Fruit fly (Drosophila melanogaster) whole organism, embryonic: ENCODE data around the gene CG43318.

Experiments
- Atf3 ChIP-seq: fragments of 200-800 bp; sonication (Bioruptor generic); optimal IDR thresholded peaks from 3 replicates; lab custom pipeline; 2016; ENCODE audit warnings: missing biosample characterization, missing genetic modification characterization
- CG10543 ChIP-seq: fragments of 200-800 bp; sonication (Bioruptor generic); optimal IDR thresholded peaks from 3 replicates; lab custom pipeline; 2017; ENCODE audit warnings: missing biosample characterization, mild to moderate bottlenecking, missing genetic modification characterization, moderate library complexity
- CG11093 ChIP-seq: fragments of 200-800 bp; sonication (Bioruptor generic); IDR thresholded peaks from 3 replicates; pipeline ENCODE4 v1.3.6; 2022; ENCODE audit warnings: missing biosample characterization, missing genetic modification characterization
- CG12299 ChIP-seq: fragments of 200-800 bp; sonication (Bioruptor generic); optimal IDR thresholded peaks from 2 replicates; lab custom pipeline; 2018; ENCODE audit warnings: missing biosample characterization, mild to moderate bottlenecking, missing genetic modification characterization
- CG14667 ChIP-seq: fragments of 200-800 bp; sonication (Bioruptor generic); IDR thresholded peaks from 2 replicates; pipeline ENCODE4 v1.3.6; 2022; ENCODE audit warnings: missing biosample characterization, missing genetic modification characterization
- CG1603 ChIP-seq: fragments of 200-800 bp; sonication (Bioruptor generic); optimal IDR thresholded peaks from 2 replicates; lab custom pipeline; 2019; ENCODE audit warnings: missing biosample characterization, mild to moderate bottlenecking, missing genetic modification characterization, moderate library complexity
- CG17568 ChIP-seq: fragments of 200-800 bp; sonication (Bioruptor generic); optimal IDR thresholded peaks from 2 replicates; lab custom pipeline; 2018; ENCODE audit warnings: missing biosample characterization, mild to moderate bottlenecking, missing genetic modification characterization, moderate library complexity
- CG1832 ChIP-seq: fragments of 200-800 bp; sonication (Bioruptor generic); optimal IDR thresholded peaks from 2 replicates; lab custom pipeline; 2017; ENCODE audit warnings: missing biosample characterization, mild to moderate bottlenecking, missing genetic modification characterization, inconsistent platforms
- CG18619 ChIP-seq: fragments of 200-800 bp; sonication (Bioruptor generic); optimal IDR thresholded peaks from 3 replicates; lab custom pipeline; 2017; ENCODE audit warnings: missing biosample characterization, mild to moderate bottlenecking, missing genetic modification characterization
- CG2129 ChIP-seq: fragments of 200-800 bp; sonication (Bioruptor generic); IDR thresholded peaks from 2 replicates; pipeline ENCODE4 v1.3.6; 2022; ENCODE audit warnings: missing biosample characterization, missing genetic modification characterization; ENCODE audit not compliant: partially characterized antibody
- CG2678 ChIP-seq: fragments of 200-800 bp; sonication (Bioruptor generic); optimal IDR thresholded peaks from 3 replicates; lab custom pipeline; 2019; ENCODE audit warnings: missing biosample characterization, mild to moderate bottlenecking, missing genetic modification characterization, moderate library complexity
- CG3163 ChIP-seq: fragments of 200-800 bp; sonication (Bioruptor generic); optimal IDR thresholded peaks from 3 replicates; lab custom pipeline; 2016; ENCODE audit warnings: missing biosample characterization, missing genetic modification characterization
- CG34422 ChIP-seq: fragments of 200-800 bp; sonication (Bioruptor generic); IDR thresholded peaks from 3 replicates; pipeline ENCODE4 v1.3.6; 2022; ENCODE audit warnings: missing biosample characterization, missing genetic modification characterization
- CG4328 ChIP-seq: fragments of 200-800 bp; sonication (Bioruptor generic); optimal IDR thresholded peaks from 3 replicates; lab custom pipeline; 2017; ENCODE audit warnings: missing biosample characterization, missing genetic modification reagents, missing genetic modification characterization
- CG4404 ChIP-seq: fragments of 200-800 bp; sonication (Bioruptor generic); IDR thresholded peaks from 2 replicates; pipeline ENCODE4 v1.3.6; 2022; ENCODE audit warnings: missing biosample characterization, missing genetic modification characterization
- CG4854 ChIP-seq: fragments of 200-800 bp; sonication (Bioruptor generic); optimal IDR thresholded peaks from 2 replicates; lab custom pipeline; 2016; ENCODE audit warnings: missing biosample characterization, missing genetic modification characterization, inconsistent platforms
- D19B ChIP-seq: fragments of 200-800 bp; sonication (Bioruptor generic); optimal IDR thresholded peaks from 2 replicates; lab custom pipeline; 2017; ENCODE audit warnings: missing biosample characterization, mild to moderate bottlenecking, missing genetic modification characterization
- Elba2 ChIP-seq: fragments of 200-800 bp; sonication (Bioruptor generic); optimal IDR thresholded peaks from 3 replicates; lab custom pipeline; 2016; ENCODE audit warnings: missing biosample characterization, missing genetic modification characterization
- HHEX ChIP-seq: fragments of 200-800 bp; sonication (Bioruptor generic); optimal IDR thresholded peaks from 3 replicates; lab custom pipeline; 2017; ENCODE audit warnings: missing biosample characterization, mild to moderate bottlenecking, missing genetic modification characterization, missing genetic modification reagents
- HLHmδ ChIP-seq: fragments of 200-800 bp; sonication (Bioruptor generic); optimal IDR thresholded peaks from 2 replicates; lab custom pipeline; 2018; ENCODE audit warnings: missing biosample characterization, mild to moderate bottlenecking, missing genetic modification characterization, moderate library complexity
- Hey ChIP-seq: fragments of 200-800 bp; sonication (Bioruptor generic); optimal IDR thresholded peaks from 3 replicates; lab custom pipeline; 2018; ENCODE audit warnings: missing biosample characterization, mild to moderate bottlenecking, missing genetic modification characterization
- Hmx ChIP-seq: fragments of 200-800 bp; sonication (Bioruptor generic); optimal IDR thresholded peaks from 2 replicates; lab custom pipeline; 2016; ENCODE audit warnings: missing biosample characterization, missing genetic modification characterization
- Nf-YB ChIP-seq: fragments of 200-800 bp; sonication (Bioruptor generic); optimal IDR thresholded peaks from 3 replicates; lab custom pipeline; 2019; ENCODE audit warnings: missing biosample characterization, mild to moderate bottlenecking, missing genetic modification characterization, moderate library complexity
- Opbp ChIP-seq: fragments of 200-800 bp; sonication (Bioruptor generic); IDR thresholded peaks from 3 replicates; pipeline ENCODE4 v1.3.6; 2022; ENCODE audit warnings: missing biosample characterization, missing genetic modification characterization; ENCODE audit not compliant: partially characterized antibody
- Sry-β ChIP-seq: fragments of 200-800 bp; sonication (Bioruptor generic); optimal IDR thresholded peaks from 2 replicates; lab custom pipeline; 2018; ENCODE audit warnings: missing biosample characterization, mild to moderate bottlenecking, missing genetic modification characterization, moderate library complexity
- cad ChIP-seq: fragments of >200 bp; optimal IDR thresholded peaks from 2 replicates; lab custom pipeline; 2017; ENCODE audit warnings: missing biosample characterization, missing genetic modification characterization
- cas ChIP-seq: fragments of 200-800 bp; sonication (Bioruptor generic); IDR thresholded peaks from 2 replicates; pipeline ENCODE4 v1.3.6; 2022; ENCODE audit warnings: missing biosample characterization, missing genetic modification characterization
- caup ChIP-seq: fragments of 200-800 bp; sonication (Bioruptor generic); optimal IDR thresholded peaks from 3 replicates; lab custom pipeline; 2017; ENCODE audit warnings: missing biosample characterization, mild to moderate bottlenecking, missing genetic modification characterization, moderate library complexity; ENCODE audit not compliant: severe bottlenecking
- chm ChIP-seq: fragments of 200-800 bp; sonication (Bioruptor generic); IDR thresholded peaks from 2 replicates; pipeline ENCODE4 v1.3.6; 2022; ENCODE audit warnings: missing biosample characterization, missing genetic modification characterization
- corto ChIP-seq: fragments of 200-800 bp; sonication (Bioruptor generic); optimal IDR thresholded peaks from 2 replicates; lab custom pipeline; 2016; ENCODE audit warnings: missing biosample characterization, mild to moderate bottlenecking, missing genetic modification characterization, moderate library complexity
- emc ChIP-seq: fragments of 200-800 bp; sonication (Bioruptor generic); optimal IDR thresholded peaks from 2 replicates; lab custom pipeline; 2016; ENCODE audit warnings: missing biosample characterization, missing genetic modification characterization
- exex ChIP-seq: fragments of 200-800 bp; sonication (Bioruptor generic); optimal IDR thresholded peaks from 4 replicates; lab custom pipeline; 2018; ENCODE audit warnings: missing biosample characterization, mild to moderate bottlenecking, missing genetic modification characterization, moderate library complexity
- fd102C ChIP-seq: fragments of 200-800 bp; sonication (Bioruptor generic); optimal IDR thresholded peaks from 2 replicates; lab custom pipeline; 2018; ENCODE audit warnings: missing biosample characterization, mild to moderate bottlenecking, missing genetic modification characterization, moderate library complexity
- grn ChIP-seq: fragments of 200-800 bp; sonication (Bioruptor generic); optimal IDR thresholded peaks from 3 replicates; lab custom pipeline; 2017; ENCODE audit warnings: missing biosample characterization, missing genetic modification characterization
- hbn ChIP-seq: fragments of 200-800 bp; sonication (Bioruptor generic); IDR thresholded peaks from 2 replicates; pipeline ENCODE4 v1.3.6; 2022; ENCODE audit warnings: missing biosample characterization, missing genetic modification characterization; ENCODE audit not compliant: partially characterized antibody
- kay ChIP-seq: fragments of 200-800 bp; sonication (Bioruptor generic); optimal IDR thresholded peaks from 2 replicates; lab custom pipeline; 2016; ENCODE audit warnings: missing biosample characterization, missing genetic modification characterization
- onecut ChIP-seq: fragments of 200-800 bp; sonication (Bioruptor generic); IDR thresholded peaks from 2 replicates; pipeline ENCODE4 v1.3.6; 2022; ENCODE audit warnings: missing biosample characterization, missing genetic modification characterization
- org-1 ChIP-seq: fragments of 200-800 bp; sonication (Bioruptor generic); optimal IDR thresholded peaks from 2 replicates; lab custom pipeline; 2017; ENCODE audit warnings: missing biosample characterization, missing genetic modification characterization
- psq ChIP-seq: fragments of 200-800 bp; sonication (Bioruptor generic); optimal IDR thresholded peaks from 2 replicates; lab custom pipeline; 2017; ENCODE audit warnings: missing biosample characterization, missing genetic modification characterization
- rib ChIP-seq: fragments of 200-800 bp; sonication (Bioruptor generic); IDR thresholded peaks from 2 replicates; pipeline ENCODE4 v1.3.6; 2022; ENCODE audit warnings: missing biosample characterization, missing genetic modification characterization
- row ChIP-seq: fragments of 200-800 bp; sonication (Bioruptor generic); IDR thresholded peaks from 3 replicates; pipeline ENCODE4 v1.3.6; 2022; ENCODE audit warnings: missing biosample characterization, missing genetic modification characterization
- sc ChIP-seq, 3 experiments: fragments of >200 bp in 2 of 3; fragments of 200-800 bp in 1 of 3; sonication (Bioruptor generic) in 1 of 3; optimal IDR thresholded peaks; 2 replicates in 2 of 3; 3 replicates in 1 of 3; lab custom pipeline; 2017; ENCODE audit warnings: mild to moderate bottlenecking in 1 of 3, missing biosample characterization in 1 of 3, missing genetic modification characterization in 1 of 3, missing genetic modification reagents in 1 of 3
- toy ChIP-seq: fragments of 200-800 bp; sonication (Bioruptor generic); IDR thresholded peaks from 2 replicates; pipeline ENCODE4 v1.3.6; 2022; ENCODE audit warnings: missing biosample characterization, missing genetic modification characterization
- trem ChIP-seq: fragments of 200-800 bp; optimal IDR thresholded peaks from 3 replicates; lab custom pipeline; 2019; ENCODE audit warnings: missing biosample characterization, mild to moderate bottlenecking, missing genetic modification characterization, moderate library complexity
- trh ChIP-seq: fragments of 200-800 bp; sonication (Bioruptor generic); optimal IDR thresholded peaks from 2 replicates; lab custom pipeline; 2016; ENCODE audit warnings: missing biosample characterization, missing genetic modification characterization
- vfl ChIP-seq: fragments of 200-800 bp; sonication (Bioruptor generic); optimal IDR thresholded peaks from 2 replicates; lab custom pipeline; 2016; ENCODE audit warnings: missing biosample characterization, missing genetic modification characterization
- wdn ChIP-seq: fragments of 200-800 bp; sonication (Bioruptor generic); IDR thresholded peaks from 2 replicates; pipeline ENCODE4 v1.3.6; 2022; ENCODE audit warnings: missing biosample characterization, missing genetic modification characterization
- z ChIP-seq: fragments of 200-800 bp; sonication (Bioruptor generic); IDR thresholded peaks from 3 replicates; pipeline ENCODE4 v1.3.6; 2022; ENCODE audit warnings: missing biosample characterization, missing genetic modification characterization

The CG43318 gene

DNA sequence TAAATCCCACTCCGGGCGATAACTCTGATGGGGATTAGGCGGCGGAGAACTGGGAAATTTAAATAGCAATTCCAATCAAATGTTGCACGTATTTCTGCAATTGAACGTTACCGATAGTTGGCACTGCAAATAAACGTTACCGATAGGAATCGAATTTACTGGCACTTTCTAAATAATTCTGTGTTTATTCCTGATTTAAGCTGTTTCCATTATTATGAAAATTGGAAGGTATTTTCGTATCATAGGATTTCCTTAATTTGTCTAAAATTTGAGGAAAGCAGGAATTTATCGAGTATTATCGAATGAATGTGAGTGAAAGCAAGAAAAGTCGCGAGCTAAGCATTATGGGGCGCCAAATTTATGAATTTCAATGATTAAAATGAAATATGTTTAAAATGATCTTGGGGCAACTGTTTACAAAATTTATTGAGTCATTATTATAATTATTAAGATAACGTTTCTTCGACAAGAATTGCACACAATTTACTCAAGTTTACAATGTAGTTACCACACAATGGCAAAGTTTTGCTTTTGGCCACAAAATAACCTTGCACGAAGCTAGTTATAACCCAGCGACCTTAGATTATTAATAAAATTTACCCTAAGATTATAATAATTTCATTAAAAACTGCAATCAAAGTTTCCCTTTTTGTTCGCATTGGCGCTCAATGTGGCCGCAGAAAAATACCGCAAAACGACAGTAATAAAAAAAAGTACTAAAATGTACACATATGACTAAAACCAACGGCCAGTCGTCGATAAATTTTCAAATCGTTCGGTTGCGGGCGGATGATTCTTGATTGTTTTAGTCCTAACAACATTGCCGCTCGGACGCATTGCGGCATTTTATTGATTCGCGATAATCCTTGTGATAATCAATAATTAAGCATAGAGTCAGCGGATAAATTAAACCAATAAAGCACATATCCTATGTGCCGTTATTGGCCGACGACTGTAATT is 29.4 kb downstream of the CG43318 start, which contains the start of gene alpha-Man-IIb (continued):
- TF ChIP-seq Opbp (peak; percentile 64; the same call in 2 of the 3 replicates), Atf3 (GFP tag; lab: Kevin White, UChicago) (no peak), Sry-β (GFP tag; lab: Kevin White, UChicago) (no peak), trh (no peak), CG18619 (GFP tag; lab: Kevin White, UChicago) (no peak), emc (no peak), rib (GFP tag; lab: Robert Waterston, UW) (no peak), HLHmδ (GFP tag; lab: Kevin White, UChicago) (no peak), Hmx (GFP tag; lab: Kevin White, UChicago) (no peak), D19B (no peak), CG4328 (GFP tag; lab: Kevin White, UChicago) (no peak), psq (no peak), CG14667 (GFP tag; lab: Robert Waterston, UW) (no peak), CG10543 (GFP tag; lab: Kevin White, UChicago) (no peak), row (peak; percentile 15; the same call in 1 of the 3 replicates), hbn (peak; percentile 84), CG11093 (GFP tag; lab: Robert Waterston, UW) (no peak), cad (GFP tag; lab: Kevin White, UChicago) (no peak), Hey (no peak), CG3163 (GFP tag; lab: Kevin White, UChicago) (no peak), CG2129 (GFP tag; lab: Robert Waterston, UW) (peak; percentile 58; the same call in 1 of the 2 replicates), sc (optimal IDR thresholded peaks at IDR 0.05; lab: Kevin White, UChicago) (no peak), sc (GFP tag; optimal IDR thresholded peaks at IDR 0.05; lab: Kevin White, UChicago) (no peak), CG4404 (no peak), exex (tag; lab: Kevin White, UChicago) (no peak), caup (GFP tag; lab: Kevin White, UChicago) (no peak), fd102C (no peak), wdn (GFP tag; lab: Robert Waterston, UW) (no peak), toy (GFP tag; lab: Robert Waterston, UW) (no peak), grn (no peak), CG34422 (peak; percentile 84; the same call in 1 of the 3 replicates), vfl (GFP tag; lab: Kevin White, UChicago) (no peak), onecut (GFP tag; lab: Robert Waterston, UW) (peak; percentile 92), Nf-YB (GFP tag; lab: Kevin White, UChicago) (peak; percentile 17), CG17568 (GFP tag; lab: Kevin White, UChicago) (no peak), Elba2 (GFP tag; lab: Kevin White, UChicago) (no peak), CG4854 (GFP tag; lab: Kevin White, UChicago) (no peak), CG12299 (tag; lab: Kevin White, UChicago) (peak; percentile 52), org-1 (GFP tag; lab: Kevin White, UChicago) (no peak), corto (GFP tag; lab: Kevin White, UChicago) (no peak), CG1832 (GFP tag; lab: Kevin White, UChicago) (no peak), HHEX (GFP tag; lab: Kevin White, UChicago) (peak; percentile 13), trem (tag; lab: Kevin White, UChicago) (peak; percentile 50), CG2678 (no peak), kay (GFP tag; lab: Kevin White, UChicago) (peak; percentile 33), CG1603 (tag; lab: Kevin White, UChicago) (peak; percentile 53), cas (GFP tag; lab: Robert Waterston, UW) (no peak), z (GFP tag; lab: Robert Waterston, UW) (no peak), chm (GFP tag; lab: Robert Waterston, UW) (no peak; the same call in 1 of the 2 replicates)
